Fruit fly (Drosophila melanogaster): ENCODE data around the gene CG15011.

DNA sequence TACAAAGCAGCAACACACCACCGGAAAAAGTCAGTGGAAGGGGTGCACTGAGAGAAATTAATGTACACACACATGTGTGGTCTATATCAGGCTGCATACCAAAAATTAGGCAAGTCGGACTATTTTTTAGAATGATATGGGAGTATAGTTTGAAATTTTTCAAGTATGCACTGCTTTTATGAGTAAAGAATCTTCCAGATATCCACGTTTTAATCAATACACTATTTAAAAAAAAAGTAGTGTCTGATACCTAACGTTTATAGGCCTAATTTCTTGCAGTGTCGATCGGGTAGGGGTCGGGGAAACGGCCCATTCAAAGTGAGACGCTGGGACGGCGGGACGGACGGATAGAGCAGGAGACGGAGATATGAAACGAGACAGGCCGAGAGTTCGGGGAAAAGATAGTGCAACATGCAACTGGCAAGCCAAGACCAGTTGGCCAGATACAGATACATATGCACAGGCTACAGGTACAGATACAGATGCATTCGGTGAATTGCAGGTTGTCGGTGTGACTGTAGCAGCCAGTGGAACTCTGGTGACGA lies 28.5 kb downstream of the CG15011 start:
- TF ChIP-seq kay (GFP tag; ENCODE audit: borderline replicate concordance) = no peak
- TF ChIP-seq CG7045 (GFP tag; optimal IDR thresholded peaks at IDR 0.05) = no peak
- no peak for TF ChIP-seq Mnt (GFP tag; optimal IDR thresholded peaks at IDR 0.05)
- TF ChIP-seq Hr96 (GFP tag; optimal IDR thresholded peaks at IDR 0.05) = peak; percentile 43
- TF ChIP-seq ovo (GFP tag; optimal IDR thresholded peaks at IDR 0.05) = no peak
- TF ChIP-seq cnc (optimal IDR thresholded peaks at IDR 0.05) = no peak
